Worm (Caenorhabditis elegans): ENCODE measurements around the gene F14D7.3.

The F14D7.3 gene

ce11 chrV:14319101-14319781 is 22.6 kb downstream of the F14D7.3 start, which contains the start of gene F47B8.13:
Gene F47B8.13, minus strand, starts transcription at chrV:14319731.
- TF ChIP-seq unc-39 (tag; optimal IDR thresholded peaks at IDR 0.05) (no peak), nhr-43 (tag; optimal IDR thresholded peaks at IDR 0.05; ENCODE audit: poor library complexity, severe bottlenecking) (no peak), egl-27 (tag; optimal IDR thresholded peaks at IDR 0.05) (no peak), jun-1 (tag; optimal IDR thresholded peaks at IDR 0.05) (no peak), lin-39 (tag; optimal IDR thresholded peaks at IDR 0.05) (no peak), nhr-23 (tag; optimal IDR thresholded peaks at IDR 0.05) (no peak), daf-12 (tag; optimal IDR thresholded peaks at IDR 0.05) (no peak), lsy-12 (tag; optimal IDR thresholded peaks at IDR 0.05) (no peak), fos-1 (tag; optimal IDR thresholded peaks at IDR 0.05) (no peak)

- TF ChIP-seq ceh-28 (tag; optimal IDR thresholded peaks at IDR 0.05), result no peak
- no peak for TF ChIP-seq ceh-16 (tag; optimal IDR thresholded peaks at IDR 0.05)
- no peak for TF ChIP-seq lin-39 (tag; optimal IDR thresholded peaks at IDR 0.05)
- no peak for TF ChIP-seq daf-12 (tag; optimal IDR thresholded peaks at IDR 0.05)
- TF ChIP-seq aly-2 (tag; optimal IDR thresholded peaks at IDR 0.05), result no peak
- TF ChIP-seq sea-2 (GFP tag; optimal IDR thresholded peaks at IDR 0.05), result no peak
- TF ChIP-seq nhr-28 (tag; optimal IDR thresholded peaks at IDR 0.05), result no peak
- TF ChIP-seq elt-1 (tag; optimal IDR thresholded peaks at IDR 0.05), result no peak
These were observed 23.6 kb downstream of the F14D7.3 start, which contains the start of gene F47B8.14 for ce11 chrV:14320246-14320645. Gene F47B8.14, plus strand, starts transcription at chrV:14320546.

DNA sequence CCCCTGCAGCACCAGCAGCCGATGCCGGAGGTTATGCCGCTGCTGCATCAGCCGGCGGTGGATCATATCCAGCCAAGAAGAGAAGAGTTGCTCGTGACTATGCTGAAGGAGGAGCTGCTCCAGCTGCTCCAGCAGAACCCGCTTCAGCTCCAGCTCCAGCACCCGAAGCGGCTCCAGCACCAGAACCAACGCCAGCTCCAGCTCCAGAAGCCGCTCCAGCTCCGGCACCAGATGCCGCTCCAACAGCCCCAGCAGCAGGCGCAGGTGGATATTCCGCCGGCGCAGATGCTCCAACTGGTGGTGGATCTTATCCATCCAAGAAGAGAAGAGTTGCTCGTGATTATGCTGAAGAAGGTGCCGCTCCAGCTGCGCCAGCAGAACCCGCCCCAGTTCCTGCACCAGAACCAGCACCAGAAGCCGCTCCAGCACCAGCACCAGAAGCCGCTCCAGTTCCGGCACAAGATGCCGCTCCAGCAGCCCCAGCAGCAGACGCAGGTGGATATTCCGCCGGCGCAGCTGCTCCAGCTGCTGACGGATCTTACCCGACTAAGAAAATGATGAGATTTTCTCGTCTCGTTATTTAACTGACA is 24.2 kb downstream of the F14D7.3 start:
- TF ChIP-seq unc-62 (GFP tag; optimal IDR thresholded peaks at IDR 0.05), result no peak
- no peak for TF ChIP-seq unc-39 (tag; optimal IDR thresholded peaks at IDR 0.05)
- no peak for TF ChIP-seq skn-1 (tag; optimal IDR thresholded peaks at IDR 0.05)
- TF ChIP-seq nhr-12 (tag; optimal IDR thresholded peaks at IDR 0.05), result no peak
- no peak for TF ChIP-seq pha-4 (tag; optimal IDR thresholded peaks at IDR 0.05)
- no peak for TF ChIP-seq ztf-11 (tag; optimal IDR thresholded peaks at IDR 0.05)
- no peak for TF ChIP-seq lin-15B (tag; optimal IDR thresholded peaks at IDR 0.05)
- no peak for TF ChIP-seq mml-1 (tag; optimal IDR thresholded peaks at IDR 0.05)
- no peak for TF ChIP-seq R02D3.7 (tag; optimal IDR thresholded peaks at IDR 0.05)
- no peak for TF ChIP-seq nhr-23 (tag; optimal IDR thresholded peaks at IDR 0.05)
- no peak for TF ChIP-seq zag-1 (tag; optimal IDR thresholded peaks at IDR 0.05)
- no peak for TF ChIP-seq mdl-1 (tag; optimal IDR thresholded peaks at IDR 0.05)
- no peak for TF ChIP-seq nhr-76 (tag; optimal IDR thresholded peaks at IDR 0.05)
- no peak for TF ChIP-seq nfya-1 (tag; optimal IDR thresholded peaks at IDR 0.05; ENCODE audit: insufficient read depth)
- TF ChIP-seq egl-27 (tag; optimal IDR thresholded peaks at IDR 0.05), result no peak

- peak; percentile 45 for TF ChIP-seq nhr-25 (tag; optimal IDR thresholded peaks at IDR 0.05)
- TF ChIP-seq ama-1 (optimal IDR thresholded peaks at IDR 0.05), result peak; percentile 5
- TF ChIP-seq hmg-11 (tag; optimal IDR thresholded peaks at IDR 0.05), result peak; percentile 43
- peak; percentile 17 for TF ChIP-seq snpc-4 (tag; optimal IDR thresholded peaks at IDR 0.05)
- no peak for TF ChIP-seq ztf-4 (tag; optimal IDR thresholded peaks at IDR 0.05)
- TF ChIP-seq lin-15B (tag; optimal IDR thresholded peaks at IDR 0.05), result peak; percentile 15
- no peak for TF ChIP-seq mml-1 (tag; optimal IDR thresholded peaks at IDR 0.05)
- peak; percentile 14 for TF ChIP-seq skn-1 (tag; optimal IDR thresholded peaks at IDR 0.05)
- TF ChIP-seq nhr-67 (tag; optimal IDR thresholded peaks at IDR 0.05), result no peak
- TF ChIP-seq nfya-1 (tag; optimal IDR thresholded peaks at IDR 0.05; ENCODE audit: insufficient read depth), result peak; percentile 69
- peak; percentile 63 for TF ChIP-seq pha-4 (tag; optimal IDR thresholded peaks at IDR 0.05)
- peak; percentile 6 for TF ChIP-seq nhr-23 (tag; optimal IDR thresholded peaks at IDR 0.05)
- peak; percentile 27 for TF ChIP-seq egl-5 (tag; optimal IDR thresholded peaks at IDR 0.05)
These were observed 26.1 kb downstream of the F14D7.3 start, which contains the start of gene F47B8.3 for ce11 chrV:14322743-14323142. Gene F47B8.3, minus strand, starts transcription at chrV:14323003.

All from whole organism, L3 larva.